Worm (Caenorhabditis elegans): ENCODE measurements around the gene R12B2.8.

ce11 chrIII:5876867-5877641 lies 53.3 kb downstream of the R12B2.8 start:
- TF ChIP-seq him-1 (tag; optimal IDR thresholded peaks at IDR 0.05) (no peak), W03F9.2 (tag; optimal IDR thresholded peaks at IDR 0.05) (no peak)
